Worm (Caenorhabditis elegans) whole organism, L4 larva: Measurements from ENCODE around the gene F46B6.2.

Experiments used
- F26F4.8 ChIP-seq: fragments of 200-800 bp; sonication (Bioruptor generic); conservative IDR thresholded peaks from 2 replicates; pipeline ENCODE4 v1.3.6; 2022; ENCODE audit warnings: missing genetic modification characterization, missing compliant biosample characterization
- ZK546.5 ChIP-seq, 2 experiments: sonication (generic microtip); optimal IDR thresholded peaks; 2 replicates each; lab custom pipeline; 2017; ENCODE audit warnings: missing biosample characterization in 2 of 2, missing genetic modification characterization in 2 of 2
- ama-1 ChIP-seq: fragments of 150-350 bp; optimal IDR thresholded peaks from 2 replicates; lab custom pipeline; 2014; ENCODE audit warnings: inconsistent platforms, mixed read lengths
- dmd-6 ChIP-seq: fragments of 200-800 bp; sonication (Bioruptor generic); IDR thresholded peaks from 2 replicates; pipeline ENCODE4 v1.3.6; 2022; ENCODE audit warnings: missing genetic modification reagents, missing genetic modification characterization, missing compliant biosample characterization
- dve-1 ChIP-seq: sonication (generic microtip); optimal IDR thresholded peaks from 2 replicates; lab custom pipeline; 2017; ENCODE audit warnings: antibody characterized with exemption, mild to moderate bottlenecking, missing genetic modification characterization, missing compliant biosample characterization; ENCODE audit not compliant: insufficient read depth
- lin-15B ChIP-seq: fragments of 150-350 bp; sonication (generic microtip); optimal IDR thresholded peaks from 3 replicates; lab custom pipeline; 2014; ENCODE audit warnings: missing biosample characterization, missing genetic modification characterization
- lir-3 ChIP-seq: sonication (generic microtip); optimal IDR thresholded peaks from 2 replicates; lab custom pipeline; 2016; ENCODE audit warnings: mild to moderate bottlenecking, missing genetic modification characterization, missing compliant biosample characterization
- lsy-2 ChIP-seq, 2 experiments: fragments of 150-350 bp in 1 of 2; sonication (generic microtip) in 1 of 2; optimal IDR thresholded peaks; 2 replicates each; lab custom pipeline; 2014 to 2017; ENCODE audit warnings: missing biosample characterization in 2 of 2, missing genetic modification characterization in 2 of 2
- nhr-237 ChIP-seq: sonication (generic microtip); optimal IDR thresholded peaks from 2 replicates; lab custom pipeline; 2017; ENCODE audit warnings: missing biosample characterization, missing genetic modification characterization
- snpc-4 ChIP-seq: fragments of 150-350 bp; optimal IDR thresholded peaks from 2 replicates; lab custom pipeline; 2014; ENCODE audit warnings: missing biosample characterization, missing genetic modification characterization
- unc-39 ChIP-seq: sonication (generic microtip); optimal IDR thresholded peaks from 2 replicates; lab custom pipeline; 2017; ENCODE audit warnings: missing biosample characterization, missing genetic modification characterization
- zip-2 ChIP-seq: fragments of 150-350 bp; optimal IDR thresholded peaks from 2 replicates; lab custom pipeline; 2014; ENCODE audit warnings: missing biosample characterization, missing genetic modification characterization
- ztf-11 ChIP-seq: fragments of 150-350 bp; optimal IDR thresholded peaks from 2 replicates; lab custom pipeline; 2014; ENCODE audit warnings: missing biosample characterization, missing genetic modification characterization

ce11 chrV:9764552-9764951 lies 7.5 kb upstream of the F46B6.2 start:
- TF ChIP-seq dve-1 (no peak), snpc-4 (tag; lab: Kevin White, UChicago) (no peak), dmd-6 (GFP tag; lab: Robert Waterston, UW) (no peak), nhr-237 (tag; lab: Kevin White, UChicago) (no peak), ztf-11 (no peak), zip-2 (tag; lab: Kevin White, UChicago) (no peak), lin-15B (tag; lab: Kevin White, UChicago) (no peak), lir-3 (tag; lab: Kevin White, UChicago) (no peak), unc-39 (tag; lab: Kevin White, UChicago) (no peak), ama-1 (lab: Kevin White, UChicago) (no peak), lsy-2 (tag; optimal IDR thresholded peaks at IDR 0.05; lab: Kevin White, UChicago) (no peak), ZK546.5 (tag; optimal IDR thresholded peaks at IDR 0.05; lab: Kevin White, UChicago) (no peak), F26F4.8 (GFP tag; lab: Robert Waterston, UW) (no peak)
